Worm (Caenorhabditis elegans) whole organism, L2 larva: ENCODE results near the gene cyn-1.

ENCODE experiments used
- C34F6.9 ChIP-seq: fragments of 150-350 bp; optimal IDR thresholded peaks from 2 replicates; lab custom pipeline; 2014; ENCODE audit warnings: missing biosample characterization, missing genetic modification characterization
- F13H6.1 ChIP-seq: sonication (generic microtip); optimal IDR thresholded peaks from 2 replicates; lab custom pipeline; 2016; ENCODE audit warnings: missing genetic modification characterization, missing compliant biosample characterization
- ZK546.5 ChIP-seq: sonication (generic microtip); optimal IDR thresholded peaks from 2 replicates; lab custom pipeline; 2017; ENCODE audit warnings: missing biosample characterization, missing genetic modification characterization
- alr-1 ChIP-seq: fragments of 150-350 bp; optimal IDR thresholded peaks from 2 replicates; lab custom pipeline; 2014; ENCODE audit warnings: missing biosample characterization, missing genetic modification characterization
- aly-2 ChIP-seq: fragments of 150-350 bp; optimal IDR thresholded peaks from 2 replicates; lab custom pipeline; 2014; ENCODE audit warnings: missing biosample characterization, missing genetic modification characterization
- ama-1 ChIP-seq: fragments of 150-350 bp; optimal IDR thresholded peaks from 2 replicates; lab custom pipeline; 2018; ENCODE audit warnings: inconsistent platforms
- blmp-1 ChIP-seq: sonication (generic microtip); optimal IDR thresholded peaks from 2 replicates; lab custom pipeline; 2017; ENCODE audit warnings: missing genetic modification characterization, mild to moderate bottlenecking, missing compliant biosample characterization, antibody characterized with exemption, moderate library complexity; ENCODE audit not compliant: insufficient read depth
- crh-2 ChIP-seq: sonication (generic microtip); optimal IDR thresholded peaks from 2 replicates; lab custom pipeline; 2017; ENCODE audit warnings: missing biosample characterization, missing genetic modification characterization
- dmd-4 ChIP-seq: sonication (generic microtip); optimal IDR thresholded peaks from 2 replicates; lab custom pipeline; 2017; ENCODE audit warnings: missing biosample characterization, missing genetic modification characterization
- egl-27 ChIP-seq: sonication (generic microtip); optimal IDR thresholded peaks from 3 replicates; lab custom pipeline; 2017; ENCODE audit warnings: missing biosample characterization, missing genetic modification reagents, missing genetic modification characterization
- elt-1 ChIP-seq: fragments of 150-350 bp; optimal IDR thresholded peaks from 2 replicates; lab custom pipeline; 2014; ENCODE audit warnings: missing biosample characterization, missing genetic modification characterization
- elt-3 ChIP-seq: sonication (generic microtip); optimal IDR thresholded peaks from 2 replicates; lab custom pipeline; 2017; ENCODE audit warnings: missing biosample characterization, missing genetic modification characterization
- fos-1 ChIP-seq: fragments of 150-350 bp; optimal IDR thresholded peaks from 2 replicates; lab custom pipeline; 2014; ENCODE audit warnings: missing biosample characterization, missing genetic modification characterization
- gmeb-1 ChIP-seq: fragments of 150-350 bp; optimal IDR thresholded peaks from 2 replicates; lab custom pipeline; 2014; ENCODE audit warnings: missing biosample characterization, missing genetic modification characterization
- lin-11 ChIP-seq: fragments of 150-350 bp; sonication (generic microtip); optimal IDR thresholded peaks from 2 replicates; lab custom pipeline; 2014; ENCODE audit warnings: missing biosample characterization, missing genetic modification characterization, inconsistent platforms, mixed read lengths
- lin-13 ChIP-seq: fragments of 150-350 bp; optimal IDR thresholded peaks from 2 replicates; lab custom pipeline; 2014; ENCODE audit warnings: missing biosample characterization, missing genetic modification reagents, missing genetic modification characterization
- lin-39 ChIP-seq: fragments of 150-350 bp; optimal IDR thresholded peaks from 2 replicates; lab custom pipeline; 2014; ENCODE audit warnings: missing biosample characterization, missing genetic modification reagents, missing genetic modification characterization
- lsy-2 ChIP-seq, 2 experiments: fragments of 150-350 bp in 1 of 2; sonication (generic microtip) in 1 of 2; optimal IDR thresholded peaks; 2 replicates each; lab custom pipeline; 2014 to 2017; ENCODE audit warnings: missing biosample characterization in 2 of 2, missing genetic modification characterization in 2 of 2
- mab-5 ChIP-seq: fragments of 150-350 bp; optimal IDR thresholded peaks from 2 replicates; lab custom pipeline; 2014; ENCODE audit warnings: missing biosample characterization, missing genetic modification characterization
- mbf-1 ChIP-seq: sonication (generic microtip); optimal IDR thresholded peaks from 2 replicates; lab custom pipeline; 2017; ENCODE audit warnings: missing biosample characterization, missing genetic modification characterization
- mdl-1 ChIP-seq, 2 experiments: fragments of 150-350 bp in 1 of 2; sonication (generic microtip) in 1 of 2; optimal IDR thresholded peaks; 2 replicates each; lab custom pipeline; 2017; ENCODE audit warnings: missing biosample characterization in 2 of 2, missing genetic modification characterization in 2 of 2
- nhr-10 ChIP-seq: sonication (generic microtip); optimal IDR thresholded peaks from 2 replicates; lab custom pipeline; 2017; ENCODE audit warnings: missing biosample characterization, missing genetic modification characterization
- nhr-11 ChIP-seq: fragments of 150-350 bp; optimal IDR thresholded peaks from 2 replicates; lab custom pipeline; 2014; ENCODE audit warnings: missing biosample characterization, missing genetic modification characterization
- nhr-12 ChIP-seq: fragments of 150-350 bp; optimal IDR thresholded peaks from 2 replicates; lab custom pipeline; 2014; ENCODE audit warnings: missing biosample characterization, missing genetic modification characterization
- nhr-129 ChIP-seq: fragments of 150-350 bp; optimal IDR thresholded peaks from 2 replicates; lab custom pipeline; 2014; ENCODE audit warnings: missing biosample characterization, missing genetic modification characterization
- nhr-21 ChIP-seq: fragments of 150-350 bp; optimal IDR thresholded peaks from 2 replicates; lab custom pipeline; 2014; ENCODE audit warnings: missing biosample characterization, missing genetic modification characterization
- nhr-237 ChIP-seq: fragments of 150-350 bp; optimal IDR thresholded peaks from 2 replicates; lab custom pipeline; 2014; ENCODE audit warnings: missing biosample characterization, missing genetic modification characterization
- nhr-25 ChIP-seq: fragments of 150-350 bp; sonication (generic microtip); optimal IDR thresholded peaks from 3 replicates; lab custom pipeline; 2014; ENCODE audit warnings: missing biosample characterization, missing genetic modification characterization
- nhr-6 ChIP-seq: fragments of 150-350 bp; optimal IDR thresholded peaks from 2 replicates; lab custom pipeline; 2014; ENCODE audit warnings: missing biosample characterization, missing genetic modification characterization
- nhr-77 ChIP-seq: fragments of 150-350 bp; optimal IDR thresholded peaks from 2 replicates; lab custom pipeline; 2014; ENCODE audit warnings: missing biosample characterization, missing genetic modification characterization
- peb-1 ChIP-seq: fragments of 150-350 bp; optimal IDR thresholded peaks from 2 replicates; lab custom pipeline; 2014; ENCODE audit warnings: missing biosample characterization, missing genetic modification characterization
- sem-4 ChIP-seq: fragments of 150-350 bp; optimal IDR thresholded peaks from 2 replicates; lab custom pipeline; 2014; ENCODE audit warnings: missing biosample characterization, missing genetic modification reagents, missing genetic modification characterization
- skn-1 ChIP-seq: sonication (generic microtip); optimal IDR thresholded peaks from 2 replicates; lab custom pipeline; 2017; ENCODE audit warnings: missing biosample characterization, missing genetic modification characterization
- sma-3 ChIP-seq: sonication (generic microtip); optimal IDR thresholded peaks from 2 replicates; lab custom pipeline; 2016; ENCODE audit warnings: missing genetic modification reagents, missing genetic modification characterization, missing compliant biosample characterization
- snpc-4 ChIP-seq: fragments of 150-350 bp; optimal IDR thresholded peaks from 2 replicates; lab custom pipeline; 2014; ENCODE audit warnings: missing biosample characterization, missing genetic modification characterization
- unc-39 ChIP-seq: fragments of 150-350 bp; optimal IDR thresholded peaks from 2 replicates; lab custom pipeline; 2014; ENCODE audit warnings: missing biosample characterization, missing genetic modification characterization
- unc-55 ChIP-seq: fragments of 150-350 bp; sonication (generic microtip); optimal IDR thresholded peaks from 3 replicates; lab custom pipeline; 2014; ENCODE audit warnings: missing biosample characterization, missing genetic modification reagents, missing genetic modification characterization
- unc-62 ChIP-seq: fragments of 150-350 bp; optimal IDR thresholded peaks from 2 replicates; lab custom pipeline; 2014; ENCODE audit warnings: missing biosample characterization, missing genetic modification reagents, missing genetic modification characterization
- zag-1 ChIP-seq: fragments of 150-350 bp; optimal IDR thresholded peaks from 2 replicates; lab custom pipeline; 2014; ENCODE audit warnings: missing biosample characterization, missing genetic modification characterization
- ztf-1 ChIP-seq: fragments of 200-800 bp; sonication (Bioruptor generic); conservative IDR thresholded peaks from 2 replicates; pipeline ENCODE4 v1.3.6; 2022; ENCODE audit warnings: missing genetic modification characterization, missing compliant biosample characterization
- ztf-11 ChIP-seq: sonication (generic microtip); optimal IDR thresholded peaks from 2 replicates; lab custom pipeline; 2017; ENCODE audit warnings: missing biosample characterization, missing genetic modification characterization

Gene cyn-1

ce11 chrV:14369412-14369811 is 13.5 kb downstream of the cyn-1 start:
- TF ChIP-seq mab-5 (peak; percentile 45), crh-2 (tag; lab: Kevin White, UChicago) (peak; percentile 63), unc-39 (tag; lab: Kevin White, UChicago) (no peak), F13H6.1 (tag; lab: Kevin White, UChicago) (no peak), zag-1 (tag; lab: Kevin White, UChicago) (peak; percentile 4)

DNA sequence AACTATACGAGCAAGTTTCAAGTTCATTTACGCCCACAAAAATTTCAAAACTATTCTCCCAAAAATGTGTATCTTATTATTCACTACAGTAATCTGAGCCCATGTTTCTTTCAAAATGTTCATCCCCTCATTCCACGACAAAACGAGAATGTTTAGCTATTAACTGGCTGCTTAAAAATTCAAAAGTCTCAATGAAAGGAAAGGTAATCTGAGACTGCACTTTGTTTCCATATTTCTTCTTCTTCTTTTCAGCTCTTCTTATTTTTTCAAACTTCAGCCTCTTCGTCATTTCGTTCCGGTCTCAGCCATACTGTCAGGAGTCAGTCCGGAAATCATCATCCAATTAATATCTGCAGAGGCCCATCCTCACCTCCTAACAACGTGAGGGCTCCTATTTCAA is 16.9 kb downstream of the cyn-1 start, which contains the start of gene unc-39:
TSS of gene unc-39 (plus strand) at position 301 of the 400 bp plus-strand sequence.
- no peak for TF ChIP-seq lin-13
- TF ChIP-seq mdl-1 (tag; optimal IDR thresholded peaks at IDR 0.05; lab: Kevin White, UChicago): no peak
- TF ChIP-seq ZK546.5: no peak
- TF ChIP-seq C34F6.9: no peak
- TF ChIP-seq gmeb-1 (tag; lab: Kevin White, UChicago): no peak
- TF ChIP-seq nhr-77 (tag; lab: Kevin White, UChicago): no peak
- no peak for TF ChIP-seq snpc-4
- TF ChIP-seq crh-2 (tag; lab: Kevin White, UChicago): no peak
- no peak for TF ChIP-seq elt-3 (tag; lab: Kevin White, UChicago)

DNA sequence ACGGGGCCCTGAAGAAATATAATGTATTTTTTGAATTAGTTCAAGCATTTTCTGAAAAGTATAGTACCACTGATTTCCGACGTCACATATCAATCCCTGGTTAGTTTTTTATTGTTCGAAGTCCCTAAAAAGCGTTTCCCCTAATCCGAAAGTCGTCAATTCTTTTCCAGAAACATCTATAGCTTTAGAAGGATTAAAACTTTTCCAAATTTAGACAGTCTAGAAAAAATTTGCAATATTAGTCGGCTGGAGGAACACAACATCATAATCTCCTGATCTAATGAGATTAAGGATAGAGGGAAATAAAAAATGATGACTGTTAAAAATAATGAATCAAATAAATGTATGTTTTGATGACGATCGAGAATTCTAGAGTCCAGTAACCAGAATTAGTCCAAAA is 22.2 kb downstream of the cyn-1 start:
- TF ChIP-seq nhr-10 (tag; lab: Kevin White, UChicago) (no peak), F13H6.1 (tag; lab: Kevin White, UChicago) (no peak), alr-1 (tag; lab: Kevin White, UChicago) (no peak), crh-2 (tag; lab: Kevin White, UChicago) (no peak), blmp-1 (tag; lab: Kevin White, UChicago) (no peak), sem-4 (tag; lab: Kevin White, UChicago) (no peak), nhr-12 (tag; lab: Kevin White, UChicago) (no peak), nhr-237 (no peak), peb-1 (tag; lab: Kevin White, UChicago) (no peak), aly-2 (no peak), unc-39 (tag; lab: Kevin White, UChicago) (no peak), nhr-129 (tag; lab: Kevin White, UChicago) (no peak), gmeb-1 (tag; lab: Kevin White, UChicago) (no peak), nhr-25 (tag; lab: Kevin White, UChicago) (no peak), unc-55 (GFP tag; lab: Kevin White, UChicago) (no peak), mdl-1 (tag; optimal IDR thresholded peaks at IDR 0.05; lab: Kevin White, UChicago) (no peak)

DNA sequence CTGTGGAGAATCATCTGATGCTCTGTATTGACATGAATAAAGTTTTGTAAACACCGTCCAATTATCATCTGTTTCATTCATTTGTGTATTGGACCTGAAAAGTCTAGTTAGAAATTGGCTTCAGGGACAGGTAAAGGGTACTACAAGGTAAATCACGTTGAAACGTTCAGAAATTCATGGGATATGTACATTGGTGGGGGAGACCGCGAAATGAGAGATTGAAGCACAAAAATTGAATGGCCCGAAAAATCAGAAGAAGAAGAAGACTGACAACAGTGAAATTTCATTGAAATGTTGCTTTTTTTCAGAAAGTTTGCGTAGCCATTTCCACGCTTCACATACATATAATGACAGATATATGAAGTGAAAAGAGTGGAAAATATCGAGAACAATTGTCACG is 23.1 kb downstream of the cyn-1 start, which contains the start of gene npr-43:
TSS of gene npr-43 (minus strand) at position 101 of the 400 bp plus-strand sequence.
- TF ChIP-seq zag-1 (tag; lab: Kevin White, UChicago): no peak
- TF ChIP-seq nhr-21 (tag; lab: Kevin White, UChicago): no peak
- no peak for TF ChIP-seq mab-5
- TF ChIP-seq peb-1 (tag; lab: Kevin White, UChicago): no peak
- TF ChIP-seq fos-1 (tag; lab: Kevin White, UChicago): no peak
- no peak for TF ChIP-seq nhr-25 (tag; lab: Kevin White, UChicago)
- TF ChIP-seq gmeb-1 (tag; lab: Kevin White, UChicago): no peak
- no peak for TF ChIP-seq skn-1 (tag; lab: Kevin White, UChicago)
- no peak for TF ChIP-seq sma-3 (GFP tag; lab: Kevin White, UChicago)
- no peak for TF ChIP-seq alr-1 (tag; lab: Kevin White, UChicago)
- no peak for TF ChIP-seq lin-11 (tag; lab: Kevin White, UChicago)
- TF ChIP-seq unc-62: no peak
- TF ChIP-seq nhr-129 (tag; lab: Kevin White, UChicago): no peak

DNA sequence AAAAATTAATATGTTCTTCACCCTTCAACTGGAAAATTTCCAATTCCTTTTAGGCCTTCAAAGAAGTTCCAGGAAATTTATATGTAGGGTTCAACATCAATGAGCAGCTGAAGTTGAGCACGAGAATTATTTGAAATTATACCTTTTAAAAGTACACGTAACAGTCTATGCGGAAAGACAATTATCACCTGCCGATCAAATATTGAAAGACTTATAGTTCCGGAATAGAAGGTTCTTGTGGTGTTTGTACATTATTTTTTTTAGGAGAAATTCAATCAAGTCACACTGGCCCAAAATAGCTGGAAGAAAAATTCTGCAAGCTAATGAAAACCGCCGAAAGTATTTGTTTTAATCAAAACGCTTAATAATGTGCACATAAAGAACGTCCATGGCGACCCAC is 24.4 kb downstream of the cyn-1 start:
- TF ChIP-seq nhr-77 (tag; lab: Kevin White, UChicago) (no peak), elt-1 (tag; lab: Kevin White, UChicago) (no peak)

DNA sequence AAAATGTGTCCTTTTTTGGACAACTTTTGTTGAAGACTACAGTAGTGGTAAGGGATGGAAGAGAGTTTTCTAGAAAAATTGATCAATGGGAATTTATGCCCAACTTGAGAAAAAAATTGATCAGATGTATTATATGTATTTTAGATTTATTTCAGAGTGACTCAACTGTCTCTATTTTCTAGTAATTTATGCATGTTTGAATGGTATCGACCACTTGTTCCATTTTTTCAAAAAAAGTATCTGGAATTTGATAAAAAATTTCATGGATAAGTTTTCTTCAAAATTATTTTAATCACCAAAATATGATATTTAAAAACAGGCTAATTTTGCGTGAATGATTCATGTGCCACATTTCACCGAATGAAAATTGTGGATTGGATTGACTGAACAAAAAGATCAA is 36.0 kb downstream of the cyn-1 start, which contains the start of gene C15H11.10:
TSS of gene C15H11.10 (plus strand) at position 301 of the 400 bp plus-strand sequence.
- TF ChIP-seq ztf-11 (tag; lab: Kevin White, UChicago): no peak
- no peak for TF ChIP-seq nhr-11 (tag; lab: Kevin White, UChicago)
- TF ChIP-seq mab-5: no peak
- no peak for TF ChIP-seq lsy-2 (tag; optimal IDR thresholded peaks at IDR 0.05; lab: Kevin White, UChicago)
- TF ChIP-seq ztf-1 (GFP tag; lab: Robert Waterston, UW): no peak
- TF ChIP-seq aly-2: no peak
- no peak for TF ChIP-seq egl-27 (tag; lab: Kevin White, UChicago)
- no peak for TF ChIP-seq unc-62
- TF ChIP-seq mdl-1 (tag; optimal IDR thresholded peaks at IDR 0.05; lab: Kevin White, UChicago): no peak
- no peak for TF ChIP-seq ama-1 (lab: Kevin White, UChicago)
- TF ChIP-seq sma-3 (GFP tag; lab: Kevin White, UChicago): no peak
- no peak for TF ChIP-seq nhr-6 (tag; lab: Kevin White, UChicago)
- no peak for TF ChIP-seq lin-39
- no peak for TF ChIP-seq mbf-1 (tag; lab: Kevin White, UChicago)
- no peak for TF ChIP-seq sem-4 (tag; lab: Kevin White, UChicago)
- TF ChIP-seq dmd-4 (tag; lab: Kevin White, UChicago): no peak
- TF ChIP-seq gmeb-1 (tag; lab: Kevin White, UChicago): no peak
